Worm (Caenorhabditis elegans): ENCODE results near the gene parn-2.

ce11 chrII:12249042-12249441 is 7.4 kb downstream of the parn-2 start, which contains the start of gene tag-276:
- no peak for TF ChIP-seq flh-1 (GFP tag; optimal IDR thresholded peaks at IDR 0.05)
- no peak for TF ChIP-seq mab-5 (tag; optimal IDR thresholded peaks at IDR 0.05)
- TF ChIP-seq ceh-43 (GFP tag; optimal IDR thresholded peaks at IDR 0.05), result no peak
- no peak for TF ChIP-seq nhr-237 (tag; optimal IDR thresholded peaks at IDR 0.05)
- no peak for TF ChIP-seq lin-32 (GFP tag; optimal IDR thresholded peaks at IDR 0.05)
- no peak for TF ChIP-seq ceh-39 (tag; optimal IDR thresholded peaks at IDR 0.05)
- TF ChIP-seq elt-3 (tag; optimal IDR thresholded peaks at IDR 0.05), result no peak
- TF ChIP-seq sptf-1 (tag; optimal IDR thresholded peaks at IDR 0.05), result no peak
- no peak for TF ChIP-seq lin-13 (tag; optimal IDR thresholded peaks at IDR 0.05)
- no peak for TF ChIP-seq ztf-11 (tag; optimal IDR thresholded peaks at IDR 0.05)
- no peak for TF ChIP-seq lsy-2 (tag; optimal IDR thresholded peaks at IDR 0.05)
- no peak for TF ChIP-seq mls-2 (tag; optimal IDR thresholded peaks at IDR 0.05)
